Worm (Caenorhabditis elegans) whole organism, early embryonic: ENCODE data around the gene F43G6.16.

Experiments
- B0310.2 ChIP-seq: sonication (generic microtip); optimal IDR thresholded peaks from 2 replicates; lab custom pipeline; 2016; ENCODE audit warnings: mild to moderate bottlenecking, missing genetic modification characterization, missing compliant biosample characterization
- F13C5.2 ChIP-seq: sonication (generic microtip); optimal IDR thresholded peaks from 2 replicates; lab custom pipeline; 2017; ENCODE audit warnings: mild to moderate bottlenecking, missing genetic modification characterization, inconsistent platforms, missing compliant biosample characterization
- aly-1 ChIP-seq: sonication (generic microtip); optimal IDR thresholded peaks from 2 replicates; lab custom pipeline; 2016; ENCODE audit warnings: missing genetic modification characterization, missing compliant biosample characterization
- ama-1 ChIP-seq: fragments of 150-350 bp; optimal IDR thresholded peaks from 2 replicates; lab custom pipeline; 2014
- ceh-13 ChIP-seq: fragments of 200-800 bp; sonication (Bioruptor generic); optimal IDR thresholded peaks from 2 replicates; lab custom pipeline; 2018; ENCODE audit warnings: mild to moderate bottlenecking, missing genetic modification characterization, missing compliant biosample characterization
- ceh-36 ChIP-seq: sonication (generic microtip); optimal IDR thresholded peaks from 2 replicates; lab custom pipeline; 2016; ENCODE audit warnings: missing genetic modification characterization, inconsistent platforms, missing compliant biosample characterization
- hmbx-1 ChIP-seq: sonication (generic microtip); optimal IDR thresholded peaks from 2 replicates; lab custom pipeline; 2016; ENCODE audit warnings: mild to moderate bottlenecking, missing genetic modification characterization, missing compliant biosample characterization
- hmg-4 ChIP-seq: fragments of 200-800 bp; sonication (Bioruptor generic); optimal IDR thresholded peaks from 2 replicates; lab custom pipeline; 2018; ENCODE audit warnings: mild to moderate bottlenecking, missing genetic modification characterization, missing compliant biosample characterization
- hnd-1 ChIP-seq: sonication (generic microtip); optimal IDR thresholded peaks from 2 replicates; lab custom pipeline; 2016; ENCODE audit warnings: missing genetic modification characterization, missing compliant biosample characterization
- scrt-1 ChIP-seq: fragments of 200-800 bp; sonication (Bioruptor generic); IDR thresholded peaks from 2 replicates; pipeline ENCODE4 v1.3.6; 2022; ENCODE audit warnings: missing genetic modification characterization, missing compliant biosample characterization
- tra-4 ChIP-seq: sonication (generic microtip); optimal IDR thresholded peaks from 2 replicates; lab custom pipeline; 2017; ENCODE audit warnings: missing genetic modification characterization, missing compliant biosample characterization

DNA sequence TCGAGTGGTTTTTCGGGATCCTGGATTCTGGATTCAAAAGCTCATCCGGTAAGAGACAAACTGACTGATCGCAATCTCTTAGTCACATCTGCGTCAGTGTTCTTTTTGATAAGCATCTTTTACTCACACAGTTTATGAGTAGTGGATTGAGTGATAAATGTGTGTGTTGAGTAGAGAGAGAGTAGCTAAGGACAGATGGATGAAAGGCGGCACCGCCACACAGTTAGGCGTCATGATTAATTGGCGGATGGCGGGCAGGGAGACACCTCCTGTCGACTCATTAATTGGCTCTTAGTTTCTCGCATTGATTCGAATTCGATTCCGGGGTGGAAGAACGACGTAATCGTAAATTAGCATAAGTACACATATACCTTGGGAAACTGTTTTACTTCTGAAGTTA lies 12.0 kb upstream of the F43G6.16 start:
- TF ChIP-seq hnd-1 (tag; lab: Kevin White, UChicago) (no peak), ama-1 (lab: Kevin White, UChicago) (no peak), scrt-1 (GFP tag; lab: Robert Waterston, UW) (no peak), tra-4 (no peak), hmg-4 (no peak), F13C5.2 (tag; lab: Kevin White, UChicago) (no peak), hmbx-1 (tag; lab: Kevin White, UChicago) (no peak), B0310.2 (tag; lab: Kevin White, UChicago) (no peak), ceh-36 (tag; lab: Kevin White, UChicago) (no peak), ceh-13 (GFP tag; lab: Kevin White, UChicago) (no peak), aly-1 (tag; lab: Kevin White, UChicago) (no peak)
